Worm (Caenorhabditis elegans) whole organism, L4 larva: ENCODE results near the gene vha-17.

Source experiments
- F26F4.8 ChIP-seq: fragments of 200-800 bp; sonication (Bioruptor generic); conservative IDR thresholded peaks from 2 replicates; pipeline ENCODE4 v1.3.6; 2022; ENCODE audit warnings: missing genetic modification characterization, missing compliant biosample characterization
- F49E8.2 ChIP-seq: sonication (generic microtip); optimal IDR thresholded peaks from 2 replicates; lab custom pipeline; 2016; ENCODE audit warnings: missing compliant biosample characterization, mild to moderate bottlenecking, missing genetic modification characterization, borderline replicate concordance
- T26A8.4 ChIP-seq: fragments of 200-800 bp; sonication (Bioruptor generic); IDR thresholded peaks from 2 replicates; pipeline ENCODE4 v1.3.6; 2022; ENCODE audit warnings: missing genetic modification characterization, missing compliant biosample characterization
- Y48G9A.11 ChIP-seq: fragments of 200-800 bp; sonication (Bioruptor generic); IDR thresholded peaks from 2 replicates; pipeline ENCODE4 v1.3.6; 2022; ENCODE audit warnings: missing genetic modification reagents, missing genetic modification characterization, missing compliant biosample characterization
- Y5F2A.4 ChIP-seq: fragments of 200-800 bp; sonication (Bioruptor generic); optimal IDR thresholded peaks from 2 replicates; lab custom pipeline; 2018; ENCODE audit warnings: mild to moderate bottlenecking, missing genetic modification characterization, missing compliant biosample characterization
- ama-1 ChIP-seq: fragments of 150-350 bp; optimal IDR thresholded peaks from 2 replicates; lab custom pipeline; 2014; ENCODE audit warnings: inconsistent platforms, mixed read lengths
- arid-1 ChIP-seq: fragments of 200-800 bp; sonication (Bioruptor generic); conservative IDR thresholded peaks from 2 replicates; pipeline ENCODE4 v1.3.6; 2022; ENCODE audit warnings: missing genetic modification reagents, missing genetic modification characterization, missing compliant biosample characterization
- ceh-20 ChIP-seq: fragments of 200-800 bp; sonication (Bioruptor generic); IDR thresholded peaks from 2 replicates; pipeline ENCODE4 v1.3.6; 2022; ENCODE audit warnings: missing genetic modification reagents, missing genetic modification characterization, missing compliant biosample characterization
- daf-12 ChIP-seq: fragments of 150-350 bp; optimal IDR thresholded peaks from 2 replicates; lab custom pipeline; 2014; ENCODE audit warnings: missing biosample characterization, missing genetic modification reagents, missing genetic modification characterization
- daf-16 ChIP-seq, 3 experiments: sonication (generic microtip); optimal IDR thresholded peaks; 2 replicates each; lab custom pipeline; 2016 to 2017; ENCODE audit warnings: missing genetic modification characterization in 3 of 3, missing genetic modification reagents in 3 of 3, mild to moderate bottlenecking in 2 of 3, missing compliant biosample characterization in 2 of 3, missing biosample characterization in 1 of 3, moderate library complexity in 1 of 3
- dve-1 ChIP-seq: sonication (generic microtip); optimal IDR thresholded peaks from 2 replicates; lab custom pipeline; 2017; ENCODE audit warnings: antibody characterized with exemption, mild to moderate bottlenecking, missing genetic modification characterization, missing compliant biosample characterization; ENCODE audit not compliant: insufficient read depth
- egl-27 ChIP-seq: sonication (generic microtip); optimal IDR thresholded peaks from 3 replicates; lab custom pipeline; 2017; ENCODE audit warnings: missing biosample characterization, missing genetic modification reagents, missing genetic modification characterization
- egl-43 ChIP-seq: fragments of 200-800 bp; sonication (Bioruptor generic); IDR thresholded peaks from 2 replicates; pipeline ENCODE4 v1.3.6; 2022; ENCODE audit warnings: missing genetic modification reagents, missing genetic modification characterization, missing compliant biosample characterization
- hlh-11 ChIP-seq: fragments of 200-800 bp; sonication (Bioruptor generic); optimal IDR thresholded peaks from 2 replicates; lab custom pipeline; 2018; ENCODE audit warnings: mild to moderate bottlenecking, missing genetic modification characterization, missing compliant biosample characterization
- hlh-30 ChIP-seq: sonication (generic microtip); optimal IDR thresholded peaks from 2 replicates; lab custom pipeline; 2017; ENCODE audit warnings: antibody characterized with exemption, mild to moderate bottlenecking, missing genetic modification characterization, missing compliant biosample characterization; ENCODE audit not compliant: insufficient read depth
- lin-38 ChIP-seq: fragments of 200-800 bp; sonication (Bioruptor generic); IDR thresholded peaks from 2 replicates; pipeline ENCODE4 v1.3.6; 2022; ENCODE audit warnings: missing genetic modification reagents, missing genetic modification characterization, missing compliant biosample characterization
- lin-39 ChIP-seq: fragments of 150-350 bp; optimal IDR thresholded peaks from 2 replicates; lab custom pipeline; 2014; ENCODE audit warnings: missing biosample characterization, missing genetic modification reagents, missing genetic modification characterization
- lir-3 ChIP-seq: sonication (generic microtip); optimal IDR thresholded peaks from 2 replicates; lab custom pipeline; 2016; ENCODE audit warnings: mild to moderate bottlenecking, missing genetic modification characterization, missing compliant biosample characterization
- lsy-2 ChIP-seq, 2 experiments: fragments of 150-350 bp in 1 of 2; sonication (generic microtip) in 1 of 2; optimal IDR thresholded peaks; 2 replicates each; lab custom pipeline; 2014 to 2017; ENCODE audit warnings: missing biosample characterization in 2 of 2, missing genetic modification characterization in 2 of 2
- mep-1 ChIP-seq: fragments of 150-350 bp; sonication (generic microtip); optimal IDR thresholded peaks from 3 replicates; lab custom pipeline; 2014; ENCODE audit warnings: missing biosample characterization, missing genetic modification characterization
- mes-2 ChIP-seq: sonication (generic microtip); optimal IDR thresholded peaks from 2 replicates; lab custom pipeline; 2016; ENCODE audit warnings: missing genotype, mild to moderate bottlenecking, missing genetic modification characterization, missing compliant biosample characterization; ENCODE audit not compliant: poor library complexity, severe bottlenecking
- mxl-3 ChIP-seq: fragments of 200-800 bp; sonication (Bioruptor generic); optimal IDR thresholded peaks from 2 replicates; lab custom pipeline; 2018; ENCODE audit warnings: mild to moderate bottlenecking, missing genetic modification characterization, missing compliant biosample characterization
- nhr-102 ChIP-seq: sonication (generic microtip); optimal IDR thresholded peaks from 2 replicates; lab custom pipeline; 2016; ENCODE audit warnings: mild to moderate bottlenecking, missing genetic modification characterization, moderate library complexity, missing compliant biosample characterization
- nhr-6 ChIP-seq: fragments of 150-350 bp; optimal IDR thresholded peaks from 2 replicates; lab custom pipeline; 2014; ENCODE audit warnings: missing biosample characterization, missing genetic modification characterization
- nhr-76 ChIP-seq: fragments of 150-350 bp; optimal IDR thresholded peaks from 2 replicates; lab custom pipeline; 2014; ENCODE audit warnings: missing biosample characterization, missing genetic modification characterization
- nhr-77 ChIP-seq: fragments of 150-350 bp; optimal IDR thresholded peaks from 2 replicates; lab custom pipeline; 2014; ENCODE audit warnings: missing biosample characterization, missing genetic modification characterization
- pha-4 ChIP-seq, 2 experiments: fragments of 150-350 bp in 1 of 2; fragments of 200-800 bp in 1 of 2; sonication (Bioruptor generic) in 1 of 2; IDR thresholded peaks in 1 of 2; optimal IDR thresholded peaks in 1 of 2; 2 replicates each; pipeline versions ENCODE4 v1.3.6 to Lab custom; 2014 to 2022; ENCODE audit warnings: missing genetic modification characterization in 2 of 2, missing genetic modification reagents in 2 of 2, missing biosample characterization in 1 of 2, missing compliant biosample characterization in 1 of 2
- php-3 ChIP-seq: fragments of 200-800 bp; sonication (Bioruptor generic); IDR thresholded peaks from 2 replicates; pipeline ENCODE4 v1.3.6; 2022; ENCODE audit warnings: missing genetic modification reagents, missing genetic modification characterization, missing compliant biosample characterization
- rbr-2 ChIP-seq: sonication (generic microtip); optimal IDR thresholded peaks from 2 replicates; lab custom pipeline; 2016; ENCODE audit warnings: missing genotype, missing genetic modification characterization, missing compliant biosample characterization
- skn-1 ChIP-seq: fragments of 150-350 bp; optimal IDR thresholded peaks from 2 replicates; lab custom pipeline; 2014; ENCODE audit warnings: missing biosample characterization, missing genetic modification characterization
- snpc-1.2 ChIP-seq: fragments of 200-800 bp; sonication (Bioruptor generic); IDR thresholded peaks from 2 replicates; pipeline ENCODE4 v1.3.6; 2022; ENCODE audit warnings: missing genetic modification reagents, missing genetic modification characterization, missing compliant biosample characterization
- spr-3 ChIP-seq: fragments of 200-800 bp; sonication (Bioruptor generic); optimal IDR thresholded peaks from 2 replicates; lab custom pipeline; 2018; ENCODE audit warnings: mild to moderate bottlenecking, missing genetic modification characterization, missing compliant biosample characterization
- tra-1 ChIP-seq: fragments of 200-800 bp; sonication (Bioruptor generic); IDR thresholded peaks from 2 replicates; pipeline ENCODE4 v1.3.6; 2022; ENCODE audit warnings: missing genetic modification reagents, missing genetic modification characterization, missing compliant biosample characterization
- unc-62 ChIP-seq, 3 experiments: fragments of 150-350 bp in 1 of 3; sonication (generic microtip); optimal IDR thresholded peaks in 2 of 3; peaks in 1 of 3; 1 replicate in 1 of 3; 2 replicates in 2 of 3; lab custom pipeline; 2014 to 2017; ENCODE audit warnings: missing biosample characterization in 3 of 3, missing genetic modification characterization in 3 of 3, missing genetic modification reagents in 3 of 3, missing genotype in 1 of 3
- zfp-2 ChIP-seq: sonication (generic microtip); optimal IDR thresholded peaks from 2 replicates; lab custom pipeline; 2016; ENCODE audit warnings: mild to moderate bottlenecking, missing genetic modification characterization, missing compliant biosample characterization
- zfp-3 ChIP-seq: fragments of 200-800 bp; sonication (Bioruptor generic); conservative IDR thresholded peaks from 2 replicates; pipeline ENCODE4 v1.3.6; 2022; ENCODE audit warnings: missing genetic modification reagents, missing genetic modification characterization, missing compliant biosample characterization
- ztf-7 ChIP-seq: fragments of 150-350 bp; optimal IDR thresholded peaks from 2 replicates; lab custom pipeline; 2014; ENCODE audit warnings: missing biosample characterization, missing genetic modification characterization

The vha-17 gene

DNA sequence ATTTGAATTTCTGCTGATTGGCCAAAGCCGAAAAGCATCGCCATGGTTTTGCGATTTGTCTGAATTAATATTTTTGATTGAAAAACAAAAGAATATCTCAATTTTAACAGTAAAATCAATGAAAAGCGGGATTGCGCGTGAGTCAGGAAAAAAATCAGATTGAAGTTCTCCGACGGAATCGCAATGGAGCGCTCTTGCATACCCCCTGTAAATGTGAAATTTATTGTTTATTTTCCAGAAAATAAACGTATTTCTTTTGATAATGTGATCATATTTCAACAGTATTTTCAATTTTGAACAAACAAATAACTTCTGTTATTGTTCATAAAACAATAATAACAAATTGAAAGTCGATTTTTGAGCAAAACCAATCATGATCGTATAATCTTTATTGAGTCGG is 20.0 kb downstream of the vha-17 start, which contains the start of gene vps-26 (continued):
- TF ChIP-seq dve-1, result peak; percentile 52
- no peak for TF ChIP-seq php-3

DNA sequence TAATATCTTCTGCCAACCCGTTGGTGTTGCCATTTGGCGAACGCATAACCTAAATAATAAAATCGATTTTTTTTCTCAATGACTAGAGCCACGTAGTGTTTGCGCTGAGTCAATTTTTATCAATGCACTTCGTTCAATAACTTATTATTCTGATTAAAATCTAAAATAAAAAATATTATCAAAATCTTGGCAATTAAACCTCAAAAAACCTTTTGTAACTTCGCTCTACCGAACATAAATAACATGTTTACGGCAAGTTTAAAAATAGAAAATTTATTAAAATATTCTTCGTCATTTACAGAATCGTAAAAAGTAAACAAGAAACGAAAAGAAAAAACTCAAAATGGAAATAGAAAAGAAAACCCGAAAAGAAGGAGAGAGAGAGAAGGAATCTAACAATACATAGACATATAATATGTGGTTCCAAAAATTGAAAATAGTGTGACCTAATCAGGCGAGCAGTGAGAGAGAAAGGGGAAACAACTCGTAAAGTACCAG is 21.6 kb downstream of the vha-17 start, which contains the start of gene pigc-1:
Gene pigc-1 (minus strand): TSS at position 51 of the 498 bp plus-strand sequence.
- TF ChIP-seq lin-38 (peak; percentile 38), daf-16 (GFP tag; optimal IDR thresholded peaks at IDR 0.05; lab: Kevin White, UChicago) (no peak), daf-16 (tag; optimal IDR thresholded peaks at IDR 0.05; lab: Kevin White, UChicago) (peak; percentile 90), mep-1 (peak; percentile 6), zfp-3 (no peak), Y48G9A.11 (GFP tag; lab: Robert Waterston, UW) (peak; percentile 18; the same call in 1 of the 2 replicates), ztf-7 (tag; lab: Kevin White, UChicago) (no peak), lin-39 (no peak), mes-2 (tag; lab: Kevin White, UChicago) (peak; percentile 10), nhr-77 (tag; lab: Kevin White, UChicago) (peak; percentile 31), nhr-76 (tag; lab: Kevin White, UChicago) (no peak), php-3 (no peak), daf-12 (tag; lab: Kevin White, UChicago) (no peak)

DNA sequence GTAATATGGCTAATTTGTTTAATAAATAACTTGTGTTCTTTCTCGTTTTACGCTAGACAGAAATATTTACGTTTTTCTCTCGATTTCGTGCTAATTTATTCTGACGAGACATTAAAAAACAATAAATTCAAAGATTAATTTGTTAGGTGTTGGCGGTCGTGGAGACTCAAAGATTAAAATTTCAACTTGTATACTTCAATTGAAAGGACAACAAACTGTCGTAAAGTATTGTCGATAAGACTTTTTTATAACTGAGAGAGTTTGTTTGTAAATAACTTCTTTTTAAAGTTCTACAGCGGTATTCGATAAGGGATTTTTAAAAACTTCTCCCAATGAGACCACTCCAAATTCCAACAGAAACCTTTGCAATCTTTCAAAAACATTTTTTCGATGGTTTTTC is 32.1 kb downstream of the vha-17 start:
- TF ChIP-seq dve-1 (peak; percentile 19), mxl-3 (GFP tag; lab: Kevin White, UChicago) (no peak), daf-16 (GFP tag; optimal IDR thresholded peaks at IDR 0.05; lab: Kevin White, UChicago) (no peak), daf-16 (tag; optimal IDR thresholded peaks at IDR 0.05; lab: Kevin White, UChicago) (peak; percentile 94)
- TF ChIP-seq, all 104 proteins: peak for 2

DNA sequence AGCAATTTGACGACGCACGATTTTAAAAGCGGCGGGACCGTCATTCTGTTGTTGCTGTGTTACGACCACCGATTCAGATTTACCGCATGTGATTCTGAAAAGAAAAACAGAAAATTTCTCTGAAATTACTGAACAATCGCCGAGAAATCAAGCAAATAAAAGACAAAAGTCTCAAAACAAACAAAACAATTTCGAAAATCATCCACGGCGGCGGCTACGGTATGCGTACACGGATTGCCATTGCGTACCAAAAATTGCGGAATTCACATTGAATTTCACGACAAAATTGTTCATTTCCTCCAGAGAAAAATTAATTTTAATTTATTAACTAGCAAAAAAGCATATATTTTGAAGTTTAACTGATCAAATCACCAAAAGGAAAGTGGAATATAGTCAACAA is 44.8 kb downstream of the vha-17 start, which contains the start of gene pezo-1:
Gene pezo-1 (minus strand): TSS at position 101 of the 400 bp plus-strand sequence.
- TF ChIP-seq spr-3 (GFP tag; lab: Kevin White, UChicago) (no peak), lsy-2 (tag; optimal IDR thresholded peaks at IDR 0.05; lab: Kevin White, UChicago) (peak in 1 of 2 experiments; percentile 48), nhr-76 (tag; lab: Kevin White, UChicago) (no peak)
- TF ChIP-seq, all 104 proteins: peak for 1

DNA sequence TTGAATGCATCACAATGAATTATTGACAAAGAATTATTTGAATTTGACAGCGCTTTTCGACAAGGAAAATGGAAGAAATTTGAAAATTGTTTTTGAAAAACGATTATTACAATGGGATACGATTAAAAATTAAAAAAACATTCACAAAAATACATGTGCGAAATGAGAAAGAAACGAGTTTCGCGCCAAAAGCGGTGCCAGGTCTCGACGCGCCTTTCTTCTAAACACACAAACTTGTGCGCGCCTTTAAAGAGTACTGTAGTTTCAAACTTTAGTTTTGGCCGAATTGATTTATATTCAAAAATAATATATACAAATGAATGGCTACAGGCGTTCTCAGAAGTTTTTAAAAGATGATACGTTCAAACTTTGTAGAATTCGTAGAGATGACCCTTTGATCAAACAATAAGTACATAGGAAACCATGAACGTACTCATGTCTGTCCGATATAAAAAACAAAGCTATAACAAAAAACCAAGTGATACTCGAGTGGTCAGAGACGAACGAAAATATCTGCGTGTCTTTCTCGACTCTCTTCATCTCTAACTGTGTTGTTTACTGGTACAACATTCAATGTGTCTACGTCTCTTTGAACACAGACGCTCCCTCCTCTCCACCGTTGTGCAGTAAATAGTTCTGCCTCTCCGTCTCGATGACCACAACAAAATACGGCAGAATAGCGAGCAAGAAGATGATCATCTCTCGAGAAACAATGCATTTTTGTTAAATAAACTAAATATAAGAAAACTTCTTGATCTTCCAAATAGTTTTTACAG is 46.4 kb downstream of the vha-17 start:
- TF ChIP-seq lsy-2 (tag; optimal IDR thresholded peaks at IDR 0.05; lab: Kevin White, UChicago) (peak in 1 of 2 experiments; percentile 24), hlh-11 (peak; percentile 44), ceh-20 (GFP tag; lab: Robert Waterston, UW) (no peak), F26F4.8 (GFP tag; lab: Robert Waterston, UW) (no peak), mes-2 (tag; lab: Kevin White, UChicago) (peak; percentile 51), arid-1 (GFP tag; lab: Robert Waterston, UW) (no peak), nhr-102 (tag; lab: Kevin White, UChicago) (no peak), T26A8.4 (no peak), lir-3 (tag; lab: Kevin White, UChicago) (no peak), pha-4 (GFP tag; IDR thresholded peaks at IDR 0.05; lab: Robert Waterston, UW) (no peak), pha-4 (tag; optimal IDR thresholded peaks at IDR 0.05; lab: Kevin White, UChicago) (peak; percentile 84), nhr-6 (peak; percentile 33), egl-43 (GFP tag; lab: Robert Waterston, UW) (no peak), dve-1 (peak; percentile 58), rbr-2 (peak; percentile 14), daf-16 (GFP tag; optimal IDR thresholded peaks at IDR 0.05; lab: Kevin White, UChicago) (peak in 1 of 2 experiments; percentile 71), daf-16 (tag; optimal IDR thresholded peaks at IDR 0.05; lab: Kevin White, UChicago) (peak; percentile 98), hlh-30 (tag; lab: Kevin White, UChicago) (peak; percentile 22), skn-1 (tag; lab: Kevin White, UChicago) (no peak), tra-1 (GFP tag; lab: Robert Waterston, UW) (no peak), mxl-3 (GFP tag; lab: Kevin White, UChicago) (no peak), lin-39 (no peak), zfp-2 (tag; lab: Kevin White, UChicago) (no peak), ama-1 (lab: Kevin White, UChicago) (no peak), F49E8.2 (tag; lab: Kevin White, UChicago) (peak; percentile 28), snpc-1.2 (no peak; the same call in 1 of the 2 replicates), Y5F2A.4 (GFP tag; lab: Kevin White, UChicago) (no peak), egl-27 (no peak), unc-62 (GFP tag; optimal IDR thresholded peaks at IDR 0.05 in 1 of 2; lab: Kevin White, UChicago) (no peak), unc-62 (tag; optimal IDR thresholded peaks at IDR 0.05; lab: Kevin White, UChicago) (no peak)
